Fruit fly (Drosophila melanogaster): ENCODE measurements around the gene eIF4E3.

Gene eIF4E3

DNA sequence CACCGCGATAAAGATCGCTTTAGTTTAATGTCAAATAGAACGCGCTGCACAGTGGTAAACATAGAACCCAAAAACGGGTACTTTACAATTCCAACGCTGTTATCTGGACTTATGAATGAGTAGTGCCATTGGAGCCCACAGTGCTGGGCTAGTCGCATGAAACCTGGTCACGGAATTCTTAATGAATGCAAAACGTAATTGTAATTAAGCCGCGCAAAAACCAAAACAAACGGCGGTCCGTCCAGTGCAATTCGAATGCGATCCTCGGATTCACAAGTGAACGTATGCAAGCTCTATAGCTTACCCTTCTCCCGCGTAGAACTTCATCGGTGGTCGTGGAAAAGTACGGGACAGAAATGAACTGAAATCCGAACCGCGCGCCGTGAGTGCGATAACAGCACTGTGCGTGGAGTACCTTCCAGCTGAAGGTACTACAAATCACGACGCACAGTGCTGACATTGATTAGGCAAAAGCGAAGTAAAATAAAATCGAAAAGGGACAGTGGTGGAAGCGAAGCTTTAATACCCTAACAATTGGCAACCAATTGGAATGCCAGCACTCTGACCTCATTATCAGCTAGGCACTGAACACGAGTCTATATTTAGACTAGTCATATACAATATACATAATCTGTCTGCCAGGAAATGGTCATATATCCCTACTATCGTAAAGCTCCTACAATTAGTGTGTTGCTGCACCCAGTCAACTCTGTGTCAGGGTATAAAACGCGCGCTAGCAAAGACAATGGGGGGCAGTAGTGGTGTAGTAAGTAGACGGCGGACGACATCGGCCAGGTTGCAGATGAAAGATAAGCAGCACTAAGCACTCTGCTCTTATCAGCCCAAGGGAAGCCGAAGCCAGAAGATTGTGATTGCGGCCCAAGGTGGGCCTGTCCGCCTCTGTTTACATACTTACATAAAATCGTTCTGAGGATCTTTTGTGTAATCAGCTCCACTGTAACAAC, 43.5 kb upstream of the eIF4E3 start (continued):
- TF ChIP-seq Hand (GFP tag; optimal IDR thresholded peaks at IDR 0.05) (no peak), CG11093 (GFP tag; IDR thresholded peaks at IDR 0.05) (no peak), bowl (GFP tag; IDR thresholded peaks at IDR 0.05) (no peak)

DNA sequence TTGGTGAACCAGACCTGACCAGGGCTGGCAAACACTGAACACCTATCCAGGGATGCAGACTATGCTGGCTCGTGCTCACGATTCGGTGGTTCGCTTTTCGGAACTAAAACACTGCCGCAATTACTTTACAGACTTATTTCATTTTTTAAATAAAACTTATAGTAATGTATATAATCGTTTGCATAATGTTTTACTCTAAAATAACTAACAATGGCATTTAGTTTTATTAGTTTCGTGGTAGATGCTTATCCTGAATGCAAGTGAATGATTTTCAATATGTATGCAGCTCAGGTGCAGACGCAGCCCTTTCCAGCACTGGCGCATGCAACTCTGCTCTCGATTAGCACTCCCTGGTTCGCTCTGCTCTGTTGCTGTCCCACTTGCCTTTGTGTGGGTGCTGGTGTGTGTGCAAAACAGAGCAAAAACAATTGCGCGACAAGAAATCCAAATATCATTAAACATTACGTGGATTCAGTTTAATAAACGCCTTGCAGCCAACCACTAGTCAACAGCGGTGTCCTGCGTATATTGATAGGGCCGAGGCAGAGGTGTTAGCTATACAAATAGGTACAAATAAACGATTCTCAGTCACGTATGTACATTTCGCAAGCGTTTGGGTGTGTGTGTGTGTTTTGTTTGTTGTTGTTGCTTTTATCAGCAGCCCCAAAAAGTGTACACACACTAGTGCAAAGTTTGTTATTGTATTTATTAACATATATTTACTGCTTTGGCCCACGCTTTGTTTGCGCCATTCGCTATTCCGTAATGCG, 42.2 kb upstream of the eIF4E3 start, which contains the start of the genes ERR and Atg18a:
Gene ERR (minus strand): TSS at position 45 of the 770 bp plus-strand sequence.
Gene Atg18a (plus strand): TSS at position 231 of the 770 bp plus-strand sequence.
- TF ChIP-seq NK7.1 (GFP tag; optimal IDR thresholded peaks at IDR 0.05) = peak; percentile 52
- TF ChIP-seq fru (optimal IDR thresholded peaks at IDR 0.05) = no peak
- peak; percentile 41; the same call in 1 of the 2 replicates for TF ChIP-seq CG10959 (GFP tag; IDR thresholded peaks at IDR 0.05)
- peak; percentile 98 for TF ChIP-seq row (GFP tag; IDR thresholded peaks at IDR 0.05)
- TF ChIP-seq Jarid2 (GFP tag; optimal IDR thresholded peaks at IDR 0.05) = no peak
- no peak for TF ChIP-seq crol (GFP tag; IDR thresholded peaks at IDR 0.05)
- no peak for TF ChIP-seq Eip74EF (GFP tag; optimal IDR thresholded peaks at IDR 0.05)
- TF ChIP-seq tll (GFP tag; optimal IDR thresholded peaks at IDR 0.05) = peak in 1 of 2 experiments; percentile 90
- TF ChIP-seq HHEX (GFP tag; optimal IDR thresholded peaks at IDR 0.05) = peak; percentile 11
- peak; percentile 52; the same call in 1 of the 2 replicates for TF ChIP-seq toy (GFP tag; IDR thresholded peaks at IDR 0.05)
- TF ChIP-seq exex (tag; optimal IDR thresholded peaks at IDR 0.05) = peak; percentile 50
- TF ChIP-seq CG3281 (GFP tag; optimal IDR thresholded peaks at IDR 0.05) = peak; percentile 87
- peak; percentile 90 for TF ChIP-seq CG11456 (GFP tag; IDR thresholded peaks at IDR 0.05)
- peak; percentile 99 for TF ChIP-seq CG2116 (GFP tag; optimal IDR thresholded peaks at IDR 0.05)
- peak; percentile 40 for TF ChIP-seq kay (GFP tag; optimal IDR thresholded peaks at IDR 0.05)
- peak; percentile 57 for TF ChIP-seq CG34376 (GFP tag; optimal IDR thresholded peaks at IDR 0.05)
- TF ChIP-seq stc (GFP tag; IDR thresholded peaks at IDR 0.05) = peak; percentile 40; the same call in 1 of the 2 replicates
- peak; percentile 51; the same call in 1 of the 3 replicates for TF ChIP-seq Opbp (GFP tag; IDR thresholded peaks at IDR 0.05; ENCODE audit: partially characterized antibody)
- TF ChIP-seq maf-S (GFP tag; optimal IDR thresholded peaks at IDR 0.05) = peak; percentile 79
- peak; percentile 91 for TF ChIP-seq CG9817 (tag; optimal IDR thresholded peaks at IDR 0.05)
- peak; percentile 72 for TF ChIP-seq CG8944 (GFP tag; optimal IDR thresholded peaks at IDR 0.05)
- TF ChIP-seq pros (GFP tag; optimal IDR thresholded peaks at IDR 0.05) = no peak
- peak; percentile 54; the same call in 1 of the 2 replicates for TF ChIP-seq CG17612 (GFP tag; IDR thresholded peaks at IDR 0.05)
- peak; percentile 71 for TF ChIP-seq gt (GFP tag; IDR thresholded peaks at IDR 0.05)
- TF ChIP-seq CG9797 (GFP tag; optimal IDR thresholded peaks at IDR 0.05) = peak; percentile 50
- peak; percentile 57 for TF ChIP-seq Hey (tag; optimal IDR thresholded peaks at IDR 0.05)
- peak; percentile 89 for TF ChIP-seq gem (tag; optimal IDR thresholded peaks at IDR 0.05)
- peak; percentile 60 for TF ChIP-seq CG33213 (GFP tag; optimal IDR thresholded peaks at IDR 0.05)
- TF ChIP-seq CG10565 (GFP tag; optimal IDR thresholded peaks at IDR 0.05) = no peak
- TF ChIP-seq aop (GFP tag; IDR thresholded peaks at IDR 0.05) = no peak
- TF ChIP-seq ara (GFP tag; IDR thresholded peaks at IDR 0.05) = peak; percentile 70; the same call in 1 of the 2 replicates
- TF ChIP-seq CG1792 (GFP tag; optimal IDR thresholded peaks at IDR 0.05) = peak; percentile 36
- peak; percentile 34; the same call in 1 of the 3 replicates for TF ChIP-seq CG7963 (GFP tag; IDR thresholded peaks at IDR 0.05; ENCODE audit: partially characterized antibody)
- TF ChIP-seq Dll (GFP tag; IDR thresholded peaks at IDR 0.05; ENCODE audit: partially characterized antibody) = peak; percentile 67
- TF ChIP-seq slp2 (GFP tag; optimal IDR thresholded peaks at IDR 0.05) = peak; percentile 76
- TF ChIP-seq CG7556 (GFP tag; optimal IDR thresholded peaks at IDR 0.05) = peak; percentile 75
- TF ChIP-seq CG11560 (tag; IDR thresholded peaks at IDR 0.05) = peak; percentile 80
- peak; percentile 71 for TF ChIP-seq CG8388 (GFP tag; optimal IDR thresholded peaks at IDR 0.05)
- peak; percentile 83 for TF ChIP-seq CG7786 (GFP tag; optimal IDR thresholded peaks at IDR 0.05)
- peak; percentile 71 for TF ChIP-seq CG10462 (GFP tag; optimal IDR thresholded peaks at IDR 0.05)
- peak; percentile 65 for TF ChIP-seq E2f2 (GFP tag; IDR thresholded peaks at IDR 0.05)
- peak; percentile 89 for TF ChIP-seq CG1602 (GFP tag; optimal IDR thresholded peaks at IDR 0.05)
